Fruit fly (Drosophila melanogaster): ENCODE measurements around the gene CG8086.

The CG8086 gene

DNA sequence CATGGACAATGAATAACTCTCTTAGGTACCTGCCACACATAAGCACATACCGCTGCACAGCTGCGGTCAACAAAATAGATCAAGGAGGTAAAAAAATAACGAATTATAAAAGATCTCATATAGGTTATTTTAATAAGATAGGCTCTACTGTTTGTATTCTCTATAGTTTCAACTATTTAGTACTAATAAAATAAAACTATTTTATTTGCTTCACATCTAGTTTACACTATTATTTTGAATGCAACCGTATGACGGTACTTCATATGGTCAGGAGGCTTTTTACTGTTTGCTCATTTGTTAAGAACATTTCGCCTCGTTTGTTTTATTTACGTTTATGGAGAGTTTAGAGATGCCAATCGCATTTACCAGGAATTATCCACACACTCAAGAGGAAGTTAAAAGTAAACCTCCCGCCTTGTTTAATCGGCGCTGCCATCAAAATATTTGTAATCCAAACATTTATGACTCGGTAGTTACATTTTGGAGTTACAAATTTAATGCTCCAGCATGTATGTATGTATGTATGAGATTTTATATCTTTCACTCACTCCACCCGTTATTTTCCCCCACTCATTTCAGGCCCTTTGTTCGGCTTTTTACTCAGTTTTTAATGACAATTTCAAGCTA is 17.8 kb upstream of the CG8086 start (continued):
- TF ChIP-seq Lim3 (GFP tag; IDR thresholded peaks at IDR 0.05), result no peak
- TF ChIP-seq sens (GFP tag), result peak; percentile 94
- TF ChIP-seq Xbp1 (GFP tag; optimal IDR thresholded peaks at IDR 0.05), result peak; percentile 63
- peak; percentile 79 for TF ChIP-seq vvl (GFP tag; IDR thresholded peaks at IDR 0.05)
- TF ChIP-seq CG7745 (tag; optimal IDR thresholded peaks at IDR 0.05), result peak; percentile 49
- no peak for TF ChIP-seq CG31224 (GFP tag; IDR thresholded peaks at IDR 0.05)
- no peak for TF ChIP-seq TFAM (GFP tag; optimal IDR thresholded peaks at IDR 0.05)
- TF ChIP-seq Hr78 (GFP tag; optimal IDR thresholded peaks at IDR 0.05), result peak in 1 of 2 experiments; percentile 17
- TF ChIP-seq CG12942 (GFP tag; optimal IDR thresholded peaks at IDR 0.05), result peak; percentile 19
- peak; percentile 1 for TF ChIP-seq CG2120 (GFP tag; optimal IDR thresholded peaks at IDR 0.05)
- no peak for TF ChIP-seq vfl (GFP tag; optimal IDR thresholded peaks at IDR 0.05)
- TF ChIP-seq CG4328 (GFP tag; optimal IDR thresholded peaks at IDR 0.05), result no peak
- no peak for TF ChIP-seq Dip3 (GFP tag; optimal IDR thresholded peaks at IDR 0.05)
- TF ChIP-seq CG11247 (GFP tag; IDR thresholded peaks at IDR 0.05), result 0 out of 2 replicates have a peak, but pooled peaks have one; percentile 33
- peak; percentile 63 for TF ChIP-seq Sox100B (GFP tag; optimal IDR thresholded peaks at IDR 0.05)
- no peak for TF ChIP-seq bab2 (GFP tag; optimal IDR thresholded peaks at IDR 0.05)
- no peak for TF ChIP-seq da (GFP tag; optimal IDR thresholded peaks at IDR 0.05)
- no peak for TF ChIP-seq Opbp (GFP tag; IDR thresholded peaks at IDR 0.05; ENCODE audit: partially characterized antibody)
- no peak for TF ChIP-seq Bgb (GFP tag; IDR thresholded peaks at IDR 0.05; ENCODE audit: partially characterized antibody)
- TF ChIP-seq salm (tag; optimal IDR thresholded peaks at IDR 0.05), result peak; percentile 37
- TF ChIP-seq CG6765 (GFP tag; optimal IDR thresholded peaks at IDR 0.05), result no peak
- no peak for TF ChIP-seq ssp (GFP tag; IDR thresholded peaks at IDR 0.05)
- no peak for TF ChIP-seq nerfin-2 (GFP tag; IDR thresholded peaks at IDR 0.05; ENCODE audit: partially characterized antibody)
- no peak for TF ChIP-seq mam (GFP tag; optimal IDR thresholded peaks at IDR 0.05)
- TF ChIP-seq Awh (GFP tag; IDR thresholded peaks at IDR 0.05), result 0 out of 2 replicates have a peak, but pooled peaks have one; percentile 35
- TF ChIP-seq jumu (GFP tag; optimal IDR thresholded peaks at IDR 0.05), result no peak
- no peak for TF ChIP-seq Ravus (GFP tag; IDR thresholded peaks at IDR 0.05)
- TF ChIP-seq CG32772 (GFP tag; IDR thresholded peaks at IDR 0.05), result peak; percentile 57
- TF ChIP-seq unpg (GFP tag; optimal IDR thresholded peaks at IDR 0.05), result peak; percentile 83
- TF ChIP-seq CG4730 (GFP tag; IDR thresholded peaks at IDR 0.05), result no peak
- no peak for TF ChIP-seq p53 (GFP tag; optimal IDR thresholded peaks at IDR 0.05)
- no peak for TF ChIP-seq Hr39 (optimal IDR thresholded peaks at IDR 0.05)
- peak; percentile 53; the same call in 1 of the 2 replicates for TF ChIP-seq ranshi (GFP tag; IDR thresholded peaks at IDR 0.05)
- TF ChIP-seq bowl (GFP tag; IDR thresholded peaks at IDR 0.05), result no peak
- peak; percentile 80 for TF ChIP-seq CG10267 (tag; optimal IDR thresholded peaks at IDR 0.05)
- TF ChIP-seq Ada2b (GFP tag; IDR thresholded peaks at IDR 0.05), result peak; percentile 67
- TF ChIP-seq Nf-YB (GFP tag; optimal IDR thresholded peaks at IDR 0.05), result peak; percentile 55
- TF ChIP-seq br (optimal IDR thresholded peaks at IDR 0.05), result no peak
- peak; percentile 56 for TF ChIP-seq H2.0 (GFP tag; IDR thresholded peaks at IDR 0.05)
- TF ChIP-seq wor (GFP tag; IDR thresholded peaks at IDR 0.05), result no peak
- TF ChIP-seq CG17328 (GFP tag; IDR thresholded peaks at IDR 0.05), result peak; percentile 71
- no peak; the same call in 2 of the 3 replicates for TF ChIP-seq B-H1 (GFP tag; IDR thresholded peaks at IDR 0.05)
- no peak for TF ChIP-seq cato (GFP tag; optimal IDR thresholded peaks at IDR 0.05; ENCODE audit: borderline replicate concordance)
- no peak for TF ChIP-seq bbx (GFP tag; IDR thresholded peaks at IDR 0.05; ENCODE audit: partially characterized antibody)
- TF ChIP-seq vnd (GFP tag; IDR thresholded peaks at IDR 0.05; ENCODE audit: partially characterized antibody), result no peak
- peak; percentile 78 for TF ChIP-seq row (GFP tag; IDR thresholded peaks at IDR 0.05)
- TF ChIP-seq CG9727 (GFP tag; optimal IDR thresholded peaks at IDR 0.05), result peak; percentile 86
- peak; percentile 48 for TF ChIP-seq Ptx1 (GFP tag; IDR thresholded peaks at IDR 0.05)
- TF ChIP-seq Side (GFP tag; optimal IDR thresholded peaks at IDR 0.05), result no peak
- TF ChIP-seq D (optimal IDR thresholded peaks at IDR 0.05), result no peak
- TF ChIP-seq D (GFP tag; optimal IDR thresholded peaks at IDR 0.05), result peak; percentile 61
- TF ChIP-seq CG12744 (GFP tag; optimal IDR thresholded peaks at IDR 0.05), result peak; percentile 38

Data from whole organism, embryonic.